Fruit fly (Drosophila melanogaster): ENCODE data around the gene CG42820.
A peak's percentile ranks its signal among the peaks of the same experiment; 100 is the strongest.

Gene CG42820

dm6 chr2L:8393122-8393521 is 924 bp upstream of the CG42820 start, which contains the start of gene Acp29AB:
Gene Acp29AB (minus strand): TSS chr2L:8393222.
- TF ChIP-seq CG17801 (GFP tag; optimal IDR thresholded peaks at IDR 0.05; ENCODE audit: partially characterized antibody), result no peak

dm6 chr2L:8389231-8389630 is 3.0 kb downstream of the CG42820 start, which contains the start of gene CG42819:
Gene CG42819 (minus strand): TSS chr2L:8389331.
- TF ChIP-seq CG17801 (GFP tag; optimal IDR thresholded peaks at IDR 0.05; ENCODE audit: partially characterized antibody), result no peak

DNA sequence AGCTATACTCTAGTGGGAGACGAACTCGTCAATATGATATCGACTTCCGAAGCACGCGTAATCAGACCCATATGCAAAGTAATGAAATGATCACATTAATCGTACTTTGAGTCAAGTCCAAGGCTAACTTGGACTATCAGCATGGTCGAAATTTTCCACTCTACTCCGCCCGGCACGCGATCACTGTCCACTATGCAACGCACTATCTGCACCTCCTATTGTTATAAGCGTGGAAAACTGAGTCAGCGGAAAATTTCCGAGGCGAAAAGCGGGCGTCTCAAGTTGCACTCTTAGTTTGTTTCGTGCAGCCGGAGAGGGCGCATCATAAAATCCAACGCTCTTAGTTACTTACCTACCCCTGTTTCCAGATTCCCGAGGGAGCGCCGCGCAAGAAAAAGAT is 6.3 kb downstream of the CG42820 start:
- TF ChIP-seq CG17801 (GFP tag; optimal IDR thresholded peaks at IDR 0.05; ENCODE audit: partially characterized antibody), result no peak

DNA sequence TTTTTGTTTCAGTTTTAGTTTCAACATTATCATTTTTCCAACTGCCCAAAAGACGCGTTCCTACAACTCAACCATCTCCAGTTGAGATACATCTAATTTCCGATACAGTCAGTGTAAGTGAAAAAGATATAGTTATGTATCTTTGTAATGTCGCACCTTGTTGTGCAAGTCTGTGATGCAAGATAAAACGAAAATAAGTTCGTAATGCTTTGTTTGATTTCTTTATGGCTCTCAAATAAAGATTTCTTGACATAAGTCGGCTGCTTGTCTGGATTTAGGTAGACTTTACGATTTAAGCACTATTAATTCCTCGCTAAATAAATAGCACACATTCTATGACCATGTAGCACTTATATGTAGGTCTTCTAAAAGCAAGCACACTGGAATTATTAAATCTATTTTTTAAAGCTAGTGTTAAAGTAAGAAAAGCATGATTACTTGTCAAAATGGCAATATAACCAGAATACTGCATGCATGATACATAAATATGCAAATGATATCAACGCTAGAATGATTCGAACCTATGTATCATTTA is 7.1 kb downstream of the CG42820 start:
- no peak for TF ChIP-seq CG17801 (GFP tag; optimal IDR thresholded peaks at IDR 0.05; ENCODE audit: partially characterized antibody)

DNA sequence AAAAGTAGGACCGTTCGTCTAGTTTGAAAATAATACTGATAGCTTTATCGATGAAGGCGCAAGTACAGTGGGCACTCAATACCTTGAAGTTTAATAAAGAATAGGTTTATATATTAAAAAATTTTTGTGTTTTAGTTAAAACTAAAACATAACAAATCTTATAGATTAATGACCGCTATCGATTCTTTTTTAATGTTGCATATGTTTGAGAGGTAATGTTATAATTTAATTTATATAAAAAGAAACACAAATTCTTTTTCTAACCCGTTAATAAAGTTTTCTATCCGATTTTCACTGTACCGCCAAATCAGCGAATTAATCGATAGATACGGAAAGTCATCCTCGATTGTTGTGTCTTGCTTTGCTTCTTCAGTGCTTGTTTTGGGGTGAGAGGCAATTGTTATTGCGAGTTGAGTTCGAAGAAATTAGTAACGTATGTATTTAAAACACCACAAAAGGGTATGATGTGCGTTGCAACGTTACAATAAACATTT is 8.0 kb downstream of the CG42820 start, which contains the start of the genes Dad1 and CG13384:
Gene Dad1, minus strand, starts transcription at position 30 of the 494 bp plus-strand sequence.
Gene CG13384, plus strand, starts transcription at position 348 of the 494 bp plus-strand sequence.
- peak; percentile 98 for TF ChIP-seq CG17801 (GFP tag; optimal IDR thresholded peaks at IDR 0.05; ENCODE audit: partially characterized antibody)

DNA sequence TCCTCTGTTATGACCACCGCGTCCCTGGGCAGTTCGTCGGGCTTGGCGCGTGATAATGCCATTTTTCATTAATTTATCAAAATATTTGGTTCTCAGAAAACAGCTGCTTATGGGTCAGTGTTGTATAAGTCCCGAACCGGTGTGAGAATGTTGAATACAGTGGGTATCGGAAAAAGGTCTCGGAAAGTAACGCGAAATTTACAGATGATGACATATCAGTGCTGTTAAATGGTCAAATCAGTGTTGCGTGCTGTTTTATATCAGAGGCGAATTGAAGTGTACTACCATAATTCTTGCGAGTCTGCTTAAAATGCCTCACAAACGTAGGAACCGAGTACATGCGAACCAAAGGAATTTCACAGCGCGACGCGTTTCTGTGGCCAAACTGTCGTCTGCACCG is 9.6 kb downstream of the CG42820 start, which contains the start of the genes CG13392 and Rcd4:
Gene CG13392, minus strand, starts transcription at position 162 of the 400 bp plus-strand sequence.
Gene Rcd4, plus strand, starts transcription at position 216 of the 400 bp plus-strand sequence.
- peak; percentile 63 for TF ChIP-seq CG17801 (GFP tag; optimal IDR thresholded peaks at IDR 0.05; ENCODE audit: partially characterized antibody)

DNA sequence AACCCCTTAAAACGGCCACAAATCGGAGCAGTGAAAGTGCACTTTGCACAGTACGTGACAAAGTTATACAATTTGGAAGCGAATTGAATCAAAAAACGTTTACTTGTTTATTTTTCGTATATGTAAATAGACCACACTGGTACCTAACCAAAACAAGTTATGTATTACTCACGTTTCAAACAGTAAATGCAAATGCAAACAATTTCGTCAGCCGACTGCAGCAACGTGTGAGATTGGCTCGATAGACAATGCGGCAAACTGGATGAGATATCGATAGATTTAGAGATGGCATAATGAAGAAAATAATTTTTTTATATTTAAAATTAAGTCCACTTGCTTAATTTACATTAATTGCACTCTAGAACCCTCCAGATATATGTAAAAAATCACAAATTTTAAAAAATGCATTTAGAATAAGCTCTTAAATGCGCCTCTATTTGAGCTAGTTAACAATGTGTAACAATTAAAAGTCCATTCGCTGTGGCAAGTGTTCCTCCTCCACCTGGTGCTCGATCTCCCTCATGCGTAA is 10.6 kb downstream of the CG42820 start, which contains the start of gene AlaRS:
Gene AlaRS, minus strand, starts transcription at position 257 of the 529 bp plus-strand sequence.
- peak; percentile 72 for TF ChIP-seq CG17801 (GFP tag; optimal IDR thresholded peaks at IDR 0.05; ENCODE audit: partially characterized antibody)

- TF ChIP-seq CG17801 (GFP tag; optimal IDR thresholded peaks at IDR 0.05; ENCODE audit: partially characterized antibody), result peak; percentile 100
Measured at dm6 chr2L:8376717-8377116, 15.5 kb downstream of the CG42820 start, which contains the start of the genes CG13390 and CG17294. Gene CG13390 (minus strand): TSS chr2L:8376797. Gene CG17294 (plus strand): TSS chr2L:8377035.

dm6 chr2L:8374235-8374634 is 18.0 kb downstream of the CG42820 start, which contains the start of gene Wdr82:
Gene Wdr82 (plus strand): TSS chr2L:8374461.
- TF ChIP-seq CG17801 (GFP tag; optimal IDR thresholded peaks at IDR 0.05; ENCODE audit: partially characterized antibody), result peak; percentile 12

- TF ChIP-seq CG17801 (GFP tag; optimal IDR thresholded peaks at IDR 0.05; ENCODE audit: partially characterized antibody), result no peak
Measured at dm6 chr2L:8372248-8372647, 19.9 kb downstream of the CG42820 start.

- TF ChIP-seq CG17801 (GFP tag; optimal IDR thresholded peaks at IDR 0.05; ENCODE audit: partially characterized antibody), result peak; percentile 49
Measured at dm6 chr2L:8371354-8371937, 20.8 kb downstream of the CG42820 start.

dm6 chr2L:8370364-8371326 is 21.6 kb downstream of the CG42820 start, which contains the start of gene CG17292:
Gene CG17292 (plus strand): TSS chr2L:8370454.
- peak; percentile 80 for TF ChIP-seq CG17801 (GFP tag; optimal IDR thresholded peaks at IDR 0.05; ENCODE audit: partially characterized antibody)

DNA sequence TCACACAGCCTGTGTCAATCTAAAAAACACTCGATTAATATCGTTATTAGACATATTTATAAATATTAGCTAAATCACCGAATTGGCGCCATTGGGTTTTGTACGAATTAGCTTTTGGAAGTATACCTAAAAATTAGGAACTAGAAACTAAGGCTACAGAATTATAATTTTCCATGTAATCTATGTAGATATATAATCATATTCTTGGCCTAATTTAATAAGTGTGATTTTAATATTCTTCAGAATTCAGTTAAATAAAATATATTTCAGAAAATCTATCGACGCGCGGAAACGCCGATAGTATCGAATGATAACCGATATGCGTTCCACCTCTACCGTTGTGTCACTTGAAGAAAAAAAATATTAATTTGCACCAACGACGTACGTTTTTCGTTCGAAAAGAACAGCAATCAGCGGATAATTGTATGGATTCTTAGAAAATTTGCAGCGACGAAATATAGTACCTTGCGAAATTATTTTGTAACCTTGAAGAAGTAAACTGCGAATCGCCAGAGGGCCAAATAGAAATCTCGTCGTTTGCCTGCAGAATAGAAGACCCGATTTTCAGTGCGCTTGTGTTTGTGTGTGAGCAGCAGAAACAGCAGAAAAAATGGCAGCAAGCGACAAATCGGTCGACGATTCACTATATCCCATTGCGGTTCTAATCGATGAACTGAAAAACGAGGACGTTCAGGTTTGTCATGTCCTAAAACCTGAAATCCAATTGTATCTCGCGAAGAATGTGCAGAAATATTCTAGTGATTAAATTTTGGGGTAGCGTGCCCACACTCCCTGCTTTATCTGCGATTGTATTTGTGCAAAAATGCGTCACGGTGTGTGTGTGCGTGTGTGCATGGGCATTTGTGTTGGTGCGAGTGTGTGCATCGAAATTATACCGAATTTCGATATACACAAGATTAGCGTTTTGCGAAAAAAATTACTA is 26.2 kb downstream of the CG42820 start, which contains the start of gene Pp2A-29B:
Gene Pp2A-29B, plus strand, starts transcription at position 338 of the 943 bp plus-strand sequence.
- peak; percentile 32 for TF ChIP-seq CG17801 (GFP tag; optimal IDR thresholded peaks at IDR 0.05; ENCODE audit: partially characterized antibody)
